Worm (Caenorhabditis elegans): ENCODE results near the gene mdt-4.

DNA sequence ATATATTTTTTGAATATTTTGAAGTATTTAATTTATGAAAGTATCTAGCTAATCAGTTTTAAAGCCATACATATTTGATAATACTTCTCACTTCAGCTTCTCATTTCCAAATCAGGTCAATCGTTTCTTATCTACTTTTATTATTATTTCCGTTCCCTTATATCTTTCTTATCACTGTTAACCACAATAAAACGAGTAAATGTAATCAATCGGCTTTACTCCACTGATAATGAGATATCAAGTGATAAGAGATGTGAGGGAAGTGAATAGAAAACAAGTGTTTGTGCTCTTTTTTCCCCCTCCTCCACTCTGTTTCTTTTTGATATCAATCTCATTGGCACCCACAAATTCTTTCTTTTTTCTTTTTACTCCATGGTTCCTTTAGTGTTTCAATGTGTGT, 22.8 kb upstream of the mdt-4 start:
- TF ChIP-seq klf-2 (GFP tag; conservative IDR thresholded peaks at IDR 0.05) = no peak
- TF ChIP-seq tab-1 (GFP tag; IDR thresholded peaks at IDR 0.05) = no peak
- no peak for TF ChIP-seq ztf-29 (GFP tag; IDR thresholded peaks at IDR 0.05)
- no peak for TF ChIP-seq T22C8.4 (GFP tag; IDR thresholded peaks at IDR 0.05)
- no peak for TF ChIP-seq ref-1 (GFP tag; conservative IDR thresholded peaks at IDR 0.05)

Measured in whole organism, midembryonic.